Worm (Caenorhabditis elegans): Measurements from ENCODE around the gene K11H12.8.

- no peak for TF ChIP-seq ama-1 (optimal IDR thresholded peaks at IDR 0.05)
- no peak for TF ChIP-seq tra-4 (tag; optimal IDR thresholded peaks at IDR 0.05)
- TF ChIP-seq aly-1 (tag; optimal IDR thresholded peaks at IDR 0.05), result no peak
- no peak for TF ChIP-seq flt-1 (GFP tag; IDR thresholded peaks at IDR 0.05)
- no peak for TF ChIP-seq hmg-4 (GFP tag; optimal IDR thresholded peaks at IDR 0.05)
- TF ChIP-seq tbx-11 (GFP tag; IDR thresholded peaks at IDR 0.05), result no peak
- TF ChIP-seq sea-1 (GFP tag; conservative IDR thresholded peaks at IDR 0.05), result no peak
- no peak for TF ChIP-seq ceh-36 (tag; optimal IDR thresholded peaks at IDR 0.05)
- TF ChIP-seq ets-7 (tag; optimal IDR thresholded peaks at IDR 0.05), result no peak
- no peak for TF ChIP-seq hmbx-1 (tag; optimal IDR thresholded peaks at IDR 0.05)
- TF ChIP-seq ceh-13 (GFP tag; optimal IDR thresholded peaks at IDR 0.05), result no peak
These were observed 6.4 kb downstream of the K11H12.8 start for ce11 chrIV:661623-662022.
